Worm (Caenorhabditis elegans) whole organism, young adult: ENCODE measurements around the gene F48G7.12.

Source experiments
- B0019.2 ChIP-seq: fragments of 200-800 bp; sonication (Bioruptor generic); conservative IDR thresholded peaks from 2 replicates; pipeline ENCODE4 v1.3.6; 2022; ENCODE audit warnings: missing genetic modification reagents, missing genetic modification characterization, missing compliant biosample characterization
- B0035.1 ChIP-seq: sonication (generic microtip); optimal IDR thresholded peaks from 2 replicates; lab custom pipeline; 2016; ENCODE audit warnings: missing genetic modification characterization, mild to moderate bottlenecking, missing compliant biosample characterization, missing genotype, missing genetic modification reagents
- B0261.1 ChIP-seq: sonication (generic microtip); optimal IDR thresholded peaks from 2 replicates; lab custom pipeline; 2016; ENCODE audit warnings: mild to moderate bottlenecking, missing genetic modification characterization, moderate library complexity, missing compliant biosample characterization
- F10E7.11 ChIP-seq: sonication (generic microtip); optimal IDR thresholded peaks from 2 replicates; lab custom pipeline; 2017; ENCODE audit warnings: mild to moderate bottlenecking, missing genetic modification characterization, moderate library complexity, missing compliant biosample characterization
- F55B11.4 ChIP-seq: sonication (generic microtip); optimal IDR thresholded peaks from 2 replicates; lab custom pipeline; 2016; ENCODE audit warnings: missing compliant biosample characterization, missing genetic modification characterization, borderline replicate concordance; ENCODE audit not compliant: insufficient read depth
- T07F8.4 ChIP-seq: sonication (generic microtip); optimal IDR thresholded peaks from 2 replicates; lab custom pipeline; 2016; ENCODE audit warnings: mild to moderate bottlenecking, missing genetic modification characterization, moderate library complexity, missing compliant biosample characterization
- Y53G8AR.9 ChIP-seq: fragments of 200-800 bp; sonication (Bioruptor generic); conservative IDR thresholded peaks from 2 replicates; pipeline ENCODE4 v1.3.6; 2022; ENCODE audit warnings: missing genetic modification reagents, missing genetic modification characterization, missing compliant biosample characterization
- Y56A3A.18 ChIP-seq: fragments of 200-800 bp; sonication (Bioruptor generic); IDR thresholded peaks from 2 replicates; pipeline ENCODE4 v1.3.6; 2022; ENCODE audit warnings: missing genetic modification reagents, missing genetic modification characterization, missing compliant biosample characterization
- Y67H2A.10 ChIP-seq: fragments of 200-800 bp; sonication (Bioruptor generic); conservative IDR thresholded peaks from 2 replicates; pipeline ENCODE4 v1.3.6; 2022; ENCODE audit warnings: missing genetic modification reagents, missing genetic modification characterization, missing compliant biosample characterization
- aptf-3 ChIP-seq: fragments of 200-800 bp; sonication (Bioruptor generic); IDR thresholded peaks from 2 replicates; pipeline ENCODE4 v1.3.6; 2022; ENCODE audit warnings: missing genetic modification characterization, missing compliant biosample characterization
- attf-6 ChIP-seq: fragments of 200-800 bp; sonication (Bioruptor generic); IDR thresholded peaks from 2 replicates; pipeline ENCODE4 v1.3.6; 2022; ENCODE audit warnings: missing genetic modification reagents, missing genetic modification characterization, missing compliant biosample characterization
- bed-2 ChIP-seq: fragments of 200-800 bp; sonication (Bioruptor generic); IDR thresholded peaks from 2 replicates; pipeline ENCODE4 v1.3.6; 2022; ENCODE audit warnings: missing genetic modification reagents, missing genetic modification characterization, missing compliant biosample characterization
- cebp-1 ChIP-seq, 2 experiments: fragments of 200-800 bp in 1 of 2; sonication (Bioruptor generic) in 1 of 2; sonication (generic microtip) in 1 of 2; IDR thresholded peaks in 1 of 2; optimal IDR thresholded peaks in 1 of 2; 2 replicates each; pipeline versions ENCODE4 v1.3.6 to Lab custom; 2017 to 2022; ENCODE audit warnings: missing compliant biosample characterization in 2 of 2, missing genetic modification characterization in 2 of 2, mild to moderate bottlenecking in 1 of 2, missing genetic modification reagents in 1 of 2, moderate library complexity in 1 of 2
- ceh-100 ChIP-seq: fragments of 200-800 bp; sonication (Bioruptor generic); IDR thresholded peaks from 2 replicates; pipeline ENCODE4 v1.3.6; 2022; ENCODE audit warnings: missing genetic modification reagents, missing genetic modification characterization, missing compliant biosample characterization
- ceh-27 ChIP-seq: fragments of 200-800 bp; sonication (Bioruptor generic); optimal IDR thresholded peaks from 2 replicates; lab custom pipeline; 2018; ENCODE audit warnings: mild to moderate bottlenecking, missing genetic modification characterization, moderate library complexity, missing compliant biosample characterization
- ceh-58 ChIP-seq: fragments of 200-800 bp; sonication (Bioruptor generic); IDR thresholded peaks from 2 replicates; pipeline ENCODE4 v1.3.6; 2022; ENCODE audit warnings: missing genetic modification characterization, missing compliant biosample characterization
- egl-18 ChIP-seq: fragments of 200-800 bp; sonication (Bioruptor generic); IDR thresholded peaks from 2 replicates; pipeline ENCODE4 v1.3.6; 2022; ENCODE audit warnings: missing genetic modification reagents, missing genetic modification characterization, missing compliant biosample characterization
- egl-44 ChIP-seq: fragments of 200-800 bp; sonication (Bioruptor generic); IDR thresholded peaks from 2 replicates; pipeline ENCODE4 v1.3.6; 2022; ENCODE audit warnings: missing genetic modification reagents, missing genetic modification characterization, missing compliant biosample characterization
- fkh-3 ChIP-seq: sonication (generic microtip); optimal IDR thresholded peaks from 2 replicates; lab custom pipeline; 2016; ENCODE audit warnings: mild to moderate bottlenecking, missing genetic modification characterization, missing compliant biosample characterization
- hlh-12 ChIP-seq: sonication (generic microtip); optimal IDR thresholded peaks from 2 replicates; lab custom pipeline; 2016; ENCODE audit warnings: missing genetic modification characterization, missing compliant biosample characterization
- lin-40 ChIP-seq: sonication (generic microtip); optimal IDR thresholded peaks from 2 replicates; lab custom pipeline; 2016; ENCODE audit warnings: missing genetic modification characterization, mild to moderate bottlenecking, missing compliant biosample characterization, missing genotype, missing genetic modification reagents
- lsy-27 ChIP-seq: sonication (generic microtip); optimal IDR thresholded peaks from 2 replicates; lab custom pipeline; 2017; ENCODE audit warnings: missing genetic modification characterization, mild to moderate bottlenecking, missing compliant biosample characterization, antibody characterized with exemption, missing genotype, borderline replicate concordance; ENCODE audit not compliant: insufficient read depth
- madf-3 ChIP-seq: fragments of 200-800 bp; sonication (Bioruptor generic); IDR thresholded peaks from 2 replicates; pipeline ENCODE4 v1.3.6; 2022; ENCODE audit warnings: missing genetic modification reagents, missing genetic modification characterization, missing compliant biosample characterization
- madf-6 ChIP-seq: fragments of 200-800 bp; sonication (Bioruptor generic); IDR thresholded peaks from 2 replicates; pipeline ENCODE4 v1.3.6; 2022; ENCODE audit warnings: missing genetic modification reagents, missing genetic modification characterization, missing compliant biosample characterization
- mcd-1 ChIP-seq: fragments of 200-800 bp; sonication (Bioruptor generic); IDR thresholded peaks from 2 replicates; pipeline ENCODE4 v1.3.6; 2022; ENCODE audit warnings: missing genetic modification reagents, missing genetic modification characterization, missing compliant biosample characterization
- nhr-179 ChIP-seq: sonication (generic microtip); optimal IDR thresholded peaks from 2 replicates; lab custom pipeline; 2016; ENCODE audit warnings: mild to moderate bottlenecking, missing genetic modification characterization, missing compliant biosample characterization
- snpc-4 ChIP-seq, 5 experiments: fragments of 150-350 bp in 1 of 5; sonication (generic microtip) in 4 of 5; optimal IDR thresholded peaks; 2 replicates each; lab custom pipeline; 2014 to 2018; ENCODE audit warnings: missing genetic modification characterization in 5 of 5, missing biosample characterization in 3 of 5, antibody characterized with exemption in 2 of 5, mild to moderate bottlenecking in 2 of 5, missing compliant biosample characterization in 2 of 5, missing genotype in 2 of 5, moderate library complexity in 2 of 5, missing genetic modification reagents in 1 of 5
- tbx-9 ChIP-seq: sonication (generic microtip); optimal IDR thresholded peaks from 2 replicates; lab custom pipeline; 2016; ENCODE audit warnings: borderline replicate concordance, missing genetic modification characterization, inconsistent platforms, missing compliant biosample characterization
- unc-130 ChIP-seq: sonication (generic microtip); optimal IDR thresholded peaks from 2 replicates; lab custom pipeline; 2016; ENCODE audit warnings: missing genetic modification reagents, missing genetic modification characterization, missing compliant biosample characterization
- unc-62 ChIP-seq: fragments of 150-350 bp; optimal IDR thresholded peaks from 2 replicates; lab custom pipeline; 2014; ENCODE audit warnings: missing biosample characterization, missing genetic modification reagents, missing genetic modification characterization

F48G7.12 gene

ce11 chrV:604105-604504 lies 41.9 kb downstream of the F48G7.12 start, which contains the start of gene srlf-37:
TSS of gene srlf-37 (minus strand) at chrV:604205.
- TF ChIP-seq tbx-9 (tag; lab: Kevin White, UChicago), result no peak
- TF ChIP-seq attf-6 (GFP tag; lab: Robert Waterston, UW), result no peak
- TF ChIP-seq snpc-4 (GFP tag; optimal IDR thresholded peaks at IDR 0.05; lab: Kevin White, UChicago), result no peak
- TF ChIP-seq snpc-4 (tag; optimal IDR thresholded peaks at IDR 0.05; lab: Kevin White, UChicago), result no peak
- TF ChIP-seq ceh-100 (GFP tag; lab: Robert Waterston, UW), result no peak
- TF ChIP-seq Y56A3A.18, result no peak
- no peak for TF ChIP-seq mcd-1 (GFP tag; lab: Robert Waterston, UW)

ce11 chrV:600231-600630 lies 45.8 kb downstream of the F48G7.12 start, which contains the start of gene nhr-251:
TSS of gene nhr-251 (plus strand) at chrV:600531.
- TF ChIP-seq ceh-27 (GFP tag; lab: Kevin White, UChicago) (no peak), aptf-3 (GFP tag; lab: Robert Waterston, UW) (no peak), T07F8.4 (tag; lab: Kevin White, UChicago) (no peak), B0019.2 (GFP tag; lab: Robert Waterston, UW) (no peak), ceh-58 (GFP tag; lab: Robert Waterston, UW) (no peak), nhr-179 (tag; lab: Kevin White, UChicago) (no peak), cebp-1 (GFP tag; IDR thresholded peaks at IDR 0.05; lab: Robert Waterston, UW) (no peak), cebp-1 (tag; optimal IDR thresholded peaks at IDR 0.05; lab: Kevin White, UChicago) (no peak), Y67H2A.10 (GFP tag; lab: Robert Waterston, UW) (no peak), bed-2 (GFP tag; lab: Robert Waterston, UW) (no peak), F10E7.11 (no peak), mcd-1 (GFP tag; lab: Robert Waterston, UW) (no peak), attf-6 (GFP tag; lab: Robert Waterston, UW) (no peak), Y53G8AR.9 (GFP tag; lab: Robert Waterston, UW) (no peak), lsy-27 (tag; lab: Kevin White, UChicago) (no peak), ceh-100 (GFP tag; lab: Robert Waterston, UW) (no peak)

- TF ChIP-seq egl-44 (GFP tag; lab: Robert Waterston, UW) (no peak), F55B11.4 (tag; lab: Kevin White, UChicago) (no peak), fkh-3 (tag; lab: Kevin White, UChicago) (no peak), lin-40 (tag; lab: Kevin White, UChicago) (no peak), unc-130 (GFP tag; lab: Kevin White, UChicago) (no peak), ceh-100 (GFP tag; lab: Robert Waterston, UW) (no peak)
These were observed 46.2 kb downstream of the F48G7.12 start for ce11 chrV:599783-600182.

- TF ChIP-seq B0261.1 (tag; lab: Kevin White, UChicago) (no peak), F10E7.11 (no peak), B0035.1 (tag; lab: Kevin White, UChicago) (no peak), tbx-9 (tag; lab: Kevin White, UChicago) (no peak), madf-3 (GFP tag; lab: Robert Waterston, UW) (no peak), unc-62 (GFP tag; lab: Kevin White, UChicago) (no peak), attf-6 (GFP tag; lab: Robert Waterston, UW) (no peak), madf-6 (no peak), egl-18 (GFP tag; lab: Robert Waterston, UW) (no peak), hlh-12 (no peak)
These were observed 47.4 kb downstream of the F48G7.12 start for ce11 chrV:598626-599025.
